Fruit fly (Drosophila melanogaster) whole organism, embryonic: Measurements from ENCODE around the gene CG10089.

Experiments used
- Atf3 ChIP-seq: fragments of 200-800 bp; sonication (Bioruptor generic); optimal IDR thresholded peaks from 3 replicates; lab custom pipeline; 2016; ENCODE audit warnings: missing biosample characterization, missing genetic modification characterization
- CG10979 ChIP-seq: fragments of 200-800 bp; sonication (Bioruptor generic); optimal IDR thresholded peaks from 2 replicates; lab custom pipeline; 2018; ENCODE audit warnings: missing biosample characterization, mild to moderate bottlenecking, missing genetic modification characterization, moderate library complexity
- CG11560 ChIP-seq: fragments of 200-800 bp; sonication (Bioruptor generic); IDR thresholded peaks from 3 replicates; pipeline ENCODE4 v1.3.6; 2022; ENCODE audit warnings: missing biosample characterization, missing genetic modification characterization
- CG12104 ChIP-seq: fragments of 200-800 bp; sonication (Bioruptor generic); optimal IDR thresholded peaks from 3 replicates; lab custom pipeline; 2016; ENCODE audit warnings: missing biosample characterization, missing genetic modification characterization
- CG15269 ChIP-seq: fragments of 200-800 bp; sonication (Bioruptor generic); optimal IDR thresholded peaks from 2 replicates; lab custom pipeline; 2018; ENCODE audit warnings: missing biosample characterization, mild to moderate bottlenecking, missing genetic modification characterization, moderate library complexity
- CG15514 ChIP-seq: fragments of 200-800 bp; sonication (Bioruptor generic); optimal IDR thresholded peaks from 3 replicates; lab custom pipeline; 2017; ENCODE audit warnings: missing biosample characterization, missing genetic modification characterization, mild to moderate bottlenecking, moderate library complexity, missing genetic modification reagents
- CG17359 ChIP-seq: fragments of 200-800 bp; sonication (Bioruptor generic); optimal IDR thresholded peaks from 3 replicates; lab custom pipeline; 2018; ENCODE audit warnings: missing biosample characterization, mild to moderate bottlenecking, missing genetic modification characterization, moderate library complexity
- CG17612 ChIP-seq: fragments of 200-800 bp; sonication (Bioruptor generic); IDR thresholded peaks from 2 replicates; pipeline ENCODE4 v1.3.6; 2022; ENCODE audit warnings: missing biosample characterization, missing genetic modification characterization
- CG18476 ChIP-seq: fragments of 200-800 bp; sonication (Bioruptor generic); optimal IDR thresholded peaks from 2 replicates; lab custom pipeline; 2016; ENCODE audit warnings: missing biosample characterization, mild to moderate bottlenecking, missing genetic modification characterization
- CG31365 ChIP-seq: fragments of 200-800 bp; sonication (Bioruptor generic); optimal IDR thresholded peaks from 2 replicates; lab custom pipeline; 2018; ENCODE audit warnings: missing biosample characterization, mild to moderate bottlenecking, missing genetic modification characterization
- CG32767 ChIP-seq: fragments of 200-800 bp; sonication (Bioruptor generic); IDR thresholded peaks from 2 replicates; pipeline ENCODE4 v1.3.6; 2022; ENCODE audit warnings: missing biosample characterization, missing genetic modification characterization
- CG4617 ChIP-seq: fragments of 200-800 bp; sonication (Bioruptor generic); optimal IDR thresholded peaks from 3 replicates; lab custom pipeline; 2016; ENCODE audit warnings: missing biosample characterization, missing genetic modification characterization, borderline replicate concordance
- CG4707 ChIP-seq: fragments of 200-800 bp; sonication (Bioruptor generic); optimal IDR thresholded peaks from 2 replicates; lab custom pipeline; 2018; ENCODE audit warnings: missing biosample characterization, mild to moderate bottlenecking, missing genetic modification characterization, moderate library complexity
- CG5180 ChIP-seq: fragments of 200-800 bp; sonication (Bioruptor generic); optimal IDR thresholded peaks from 3 replicates; lab custom pipeline; 2017; ENCODE audit warnings: missing biosample characterization, missing genetic modification characterization, mild to moderate bottlenecking, moderate library complexity, missing genetic modification reagents
- CG6683 ChIP-seq: fragments of 200-800 bp; sonication (Bioruptor generic); optimal IDR thresholded peaks from 2 replicates; lab custom pipeline; 2017; ENCODE audit warnings: missing biosample characterization, mild to moderate bottlenecking, missing genetic modification characterization, missing genetic modification reagents
- CG8478 ChIP-seq: fragments of >200 bp; optimal IDR thresholded peaks from 2 replicates; lab custom pipeline; 2018
- CG9727 ChIP-seq: fragments of 200-800 bp; sonication (Bioruptor generic); optimal IDR thresholded peaks from 3 replicates; lab custom pipeline; 2017; ENCODE audit warnings: missing biosample characterization, mild to moderate bottlenecking, missing genetic modification characterization
- D ChIP-seq, 2 experiments: fragments of 200-800 bp in 1 of 2; fragments of >200 bp in 1 of 2; sonication (Bioruptor generic) in 1 of 2; optimal IDR thresholded peaks; 2 replicates in 1 of 2; 3 replicates in 1 of 2; lab custom pipeline; 2017; ENCODE audit warnings: mild to moderate bottlenecking in 1 of 2, missing biosample characterization in 1 of 2, missing genetic modification characterization in 1 of 2, missing genetic modification reagents in 1 of 2
- Dip3 ChIP-seq: fragments of 200-800 bp; sonication (Bioruptor generic); optimal IDR thresholded peaks from 3 replicates; lab custom pipeline; 2016; ENCODE audit warnings: missing biosample characterization, missing genetic modification characterization
- E2f2 ChIP-seq: fragments of 200-800 bp; sonication (Bioruptor generic); IDR thresholded peaks from 2 replicates; pipeline ENCODE4 v1.3.6; 2022; ENCODE audit warnings: missing biosample characterization, missing genetic modification characterization
- Gsc ChIP-seq: fragments of 200-800 bp; sonication (Bioruptor generic); IDR thresholded peaks from 2 replicates; pipeline ENCODE4 v1.3.6; 2022; ENCODE audit warnings: missing biosample characterization, missing genetic modification characterization
- Hey ChIP-seq: fragments of 200-800 bp; sonication (Bioruptor generic); optimal IDR thresholded peaks from 3 replicates; lab custom pipeline; 2018; ENCODE audit warnings: missing biosample characterization, mild to moderate bottlenecking, missing genetic modification characterization
- Kr ChIP-seq: fragments of 200-800 bp; sonication (Bioruptor generic); optimal IDR thresholded peaks from 2 replicates; lab custom pipeline; 2017; ENCODE audit warnings: missing biosample characterization, mild to moderate bottlenecking, missing genetic modification characterization
- Lpt ChIP-seq: fragments of >200 bp; optimal IDR thresholded peaks from 2 replicates; lab custom pipeline; 2018; ENCODE audit warnings: missing biosample characterization, missing genetic modification characterization
- NC2β ChIP-seq: fragments of 200-800 bp; sonication (Bioruptor generic); optimal IDR thresholded peaks from 2 replicates; lab custom pipeline; 2016; ENCODE audit warnings: missing biosample characterization, missing genetic modification characterization
- Oaz ChIP-seq: fragments of 200-800 bp; sonication (Bioruptor generic); IDR thresholded peaks from 2 replicates; pipeline ENCODE4 v1.3.6; 2022; ENCODE audit warnings: missing biosample characterization, missing genetic modification characterization
- Ptx1 ChIP-seq: fragments of 200-800 bp; sonication (Bioruptor generic); IDR thresholded peaks from 2 replicates; pipeline ENCODE4 v1.3.6; 2022; ENCODE audit warnings: missing biosample characterization, missing genetic modification characterization
- Scr ChIP-seq: fragments of 200-800 bp; sonication (Bioruptor generic); IDR thresholded peaks from 2 replicates; pipeline ENCODE4 v1.3.6; 2022; ENCODE audit warnings: missing biosample characterization, missing genetic modification characterization; ENCODE audit not compliant: partially characterized antibody
- Sin3A ChIP-seq: fragments of >200 bp; optimal IDR thresholded peaks from 2 replicates; lab custom pipeline; 2018
- ac ChIP-seq: fragments of 200-800 bp; sonication (Bioruptor generic); optimal IDR thresholded peaks from 3 replicates; lab custom pipeline; 2017; ENCODE audit warnings: missing biosample characterization, mild to moderate bottlenecking, missing genetic modification characterization
- cas ChIP-seq: fragments of 200-800 bp; sonication (Bioruptor generic); IDR thresholded peaks from 2 replicates; pipeline ENCODE4 v1.3.6; 2022; ENCODE audit warnings: missing biosample characterization, missing genetic modification characterization
- crp ChIP-seq, 2 experiments: fragments of 200-800 bp; sonication (Bioruptor generic); optimal IDR thresholded peaks; 2 replicates in 1 of 2; 3 replicates in 1 of 2; lab custom pipeline; 2017; ENCODE audit warnings: missing biosample characterization in 2 of 2, missing genetic modification characterization in 2 of 2, mild to moderate bottlenecking in 1 of 2, moderate library complexity in 1 of 2
- eve ChIP-seq, 2 experiments: fragments of >200 bp; optimal IDR thresholded peaks; 2 replicates each; lab custom pipeline; 2017; ENCODE audit warnings: missing biosample characterization in 2 of 2, missing genetic modification characterization in 2 of 2
- exex ChIP-seq: fragments of 200-800 bp; sonication (Bioruptor generic); optimal IDR thresholded peaks from 4 replicates; lab custom pipeline; 2018; ENCODE audit warnings: missing biosample characterization, mild to moderate bottlenecking, missing genetic modification characterization, moderate library complexity
- eyg ChIP-seq: fragments of 200-800 bp; sonication (Bioruptor generic); optimal IDR thresholded peaks from 3 replicates; lab custom pipeline; 2016; ENCODE audit warnings: missing biosample characterization, missing genetic modification characterization
- gcm ChIP-seq: fragments of 200-800 bp; sonication (Bioruptor generic); optimal IDR thresholded peaks from 2 replicates; lab custom pipeline; 2019; ENCODE audit warnings: missing biosample characterization, mild to moderate bottlenecking, missing genetic modification characterization, moderate library complexity
- gem ChIP-seq: fragments of 200-800 bp; sonication (Bioruptor generic); optimal IDR thresholded peaks from 2 replicates; lab custom pipeline; 2019; ENCODE audit warnings: missing biosample characterization, mild to moderate bottlenecking, missing genetic modification characterization, moderate library complexity
- gsb-n ChIP-seq: fragments of 200-800 bp; sonication (Bioruptor generic); optimal IDR thresholded peaks from 3 replicates; lab custom pipeline; 2018; ENCODE audit warnings: missing biosample characterization, mild to moderate bottlenecking, missing genetic modification characterization
- ind ChIP-seq: fragments of 200-800 bp; sonication (Bioruptor generic); optimal IDR thresholded peaks from 3 replicates; lab custom pipeline; 2016; ENCODE audit warnings: missing biosample characterization, missing genetic modification characterization
- jumu ChIP-seq: fragments of 200-800 bp; sonication (Bioruptor generic); optimal IDR thresholded peaks from 3 replicates; lab custom pipeline; 2016; ENCODE audit warnings: missing biosample characterization, missing genetic modification characterization
- kni ChIP-seq: fragments of 200-800 bp; sonication (Bioruptor generic); optimal IDR thresholded peaks from 3 replicates; lab custom pipeline; 2017; ENCODE audit warnings: mild to moderate bottlenecking, missing biosample characterization, missing genetic modification reagents, missing genetic modification characterization
- lmd ChIP-seq: fragments of 200-800 bp; sonication (Bioruptor generic); IDR thresholded peaks from 2 replicates; pipeline ENCODE4 v1.3.6; 2022; ENCODE audit warnings: missing biosample characterization, missing genetic modification characterization
- nerfin-1 ChIP-seq: fragments of 200-800 bp; sonication (Bioruptor generic); optimal IDR thresholded peaks from 3 replicates; lab custom pipeline; 2019; ENCODE audit warnings: missing biosample characterization, mild to moderate bottlenecking, missing genetic modification characterization, moderate library complexity
- pnt ChIP-seq: fragments of 200-800 bp; sonication (Bioruptor generic); optimal IDR thresholded peaks from 3 replicates; lab custom pipeline; 2016; ENCODE audit warnings: missing biosample characterization, missing genetic modification characterization
- pros ChIP-seq: fragments of 200-800 bp; sonication (Bioruptor generic); optimal IDR thresholded peaks from 3 replicates; lab custom pipeline; 2019; ENCODE audit warnings: missing biosample characterization, mild to moderate bottlenecking, missing genetic modification characterization, moderate library complexity
- row ChIP-seq: fragments of 200-800 bp; sonication (Bioruptor generic); IDR thresholded peaks from 3 replicates; pipeline ENCODE4 v1.3.6; 2022; ENCODE audit warnings: missing biosample characterization, missing genetic modification characterization
- sd ChIP-seq: fragments of 200-800 bp; sonication (Bioruptor generic); optimal IDR thresholded peaks from 3 replicates; lab custom pipeline; 2018; ENCODE audit warnings: missing biosample characterization, mild to moderate bottlenecking, missing genetic modification characterization, moderate library complexity
- so ChIP-seq: fragments of 200-800 bp; sonication (Bioruptor generic); IDR thresholded peaks from 3 replicates; pipeline ENCODE4 v1.3.6; 2022; ENCODE audit warnings: missing biosample characterization, missing genetic modification characterization
- ttk ChIP-seq: fragments of 200-800 bp; sonication (Bioruptor generic); IDR thresholded peaks from 2 replicates; pipeline ENCODE4 v2.1.2; 2022; ENCODE audit warnings: missing biosample characterization, missing genetic modification characterization
- tx ChIP-seq: fragments of 200-800 bp; sonication (Bioruptor generic); optimal IDR thresholded peaks from 2 replicates; lab custom pipeline; 2016; ENCODE audit warnings: missing biosample characterization, missing genetic modification characterization
- vnd ChIP-seq: fragments of 200-800 bp; sonication (Bioruptor generic); IDR thresholded peaks from 3 replicates; pipeline ENCODE4 v1.3.6; 2022; ENCODE audit warnings: missing biosample characterization, missing genetic modification characterization; ENCODE audit not compliant: partially characterized antibody

CG10089 gene

dm6 chr3L:13502484-13503109, 28.0 kb upstream of the CG10089 start, which contains the start of gene Spt20 (continued):
- TF ChIP-seq CG32767 (GFP tag; lab: Robert Waterston, UW) (no peak), pnt (GFP tag; lab: Kevin White, UChicago) (no peak), Ptx1 (GFP tag; lab: Robert Waterston, UW) (no peak), ind (GFP tag; lab: Kevin White, UChicago) (no peak), eve (GFP tag; optimal IDR thresholded peaks at IDR 0.05; lab: Kevin White, UChicago) (no peak), CG4707 (GFP tag; lab: Kevin White, UChicago) (no peak), CG11560 (tag; lab: Robert Waterston, UW) (no peak), eyg (GFP tag; lab: Kevin White, UChicago) (no peak), CG8478 (lab: Kevin White, UChicago) (no peak), Gsc (no peak), crp (GFP tag; optimal IDR thresholded peaks at IDR 0.05; lab: Kevin White, UChicago) (no peak), Lpt (no peak), pros (GFP tag; lab: Kevin White, UChicago) (no peak), lmd (GFP tag; lab: Robert Waterston, UW) (no peak), jumu (GFP tag; lab: Kevin White, UChicago) (no peak), CG17612 (GFP tag; lab: Robert Waterston, UW) (no peak), cas (GFP tag; lab: Robert Waterston, UW) (no peak), ac (GFP tag; lab: Kevin White, UChicago) (no peak), tx (no peak), D (optimal IDR thresholded peaks at IDR 0.05; lab: Kevin White, UChicago) (peak; percentile 25), D (GFP tag; optimal IDR thresholded peaks at IDR 0.05; lab: Kevin White, UChicago) (no peak), CG6683 (GFP tag; lab: Kevin White, UChicago) (no peak), gcm (GFP tag; lab: Kevin White, UChicago) (no peak), CG5180 (GFP tag; lab: Kevin White, UChicago) (no peak), sd (tag; lab: Kevin White, UChicago) (no peak), CG18476 (GFP tag; lab: Kevin White, UChicago) (no peak), CG4617 (GFP tag; lab: Kevin White, UChicago) (peak; percentile 96), Dip3 (no peak), gsb-n (tag; lab: Kevin White, UChicago) (no peak), CG15514 (peak; percentile 45), CG10979 (tag; lab: Kevin White, UChicago) (no peak), CG12104 (GFP tag; lab: Kevin White, UChicago) (no peak), CG9727 (no peak), Atf3 (no peak), CG15269 (tag; lab: Kevin White, UChicago) (no peak), gem (tag; lab: Kevin White, UChicago) (no peak), CG31365 (no peak), CG17359 (no peak), E2f2 (GFP tag; lab: Robert Waterston, UW) (peak; percentile 84), Kr (GFP tag; lab: Kevin White, UChicago) (no peak), kni (GFP tag; lab: Kevin White, UChicago) (no peak), NC2β (GFP tag; lab: Kevin White, UChicago) (no peak), row (GFP tag; lab: Robert Waterston, UW) (peak; percentile 20; the same call in 1 of the 3 replicates), so (GFP tag; lab: Robert Waterston, UW) (no peak), nerfin-1 (tag; lab: Kevin White, UChicago) (no peak), Scr (peak; percentile 41), Hey (no peak), ttk (GFP tag; lab: Robert Waterston, UW) (no peak), exex (tag; lab: Kevin White, UChicago) (no peak), Oaz (GFP tag; lab: Robert Waterston, UW) (no peak), Sin3A (peak; percentile 81), vnd (GFP tag; lab: Robert Waterston, UW) (no peak)
